Fruit fly (Drosophila melanogaster) whole organism, wandering third instar larva: ENCODE data around the gene ham.

Experiments used
- Dfd ChIP-seq: fragments of >200 bp; optimal IDR thresholded peaks from 2 replicates; lab custom pipeline; 2017; ENCODE audit warnings: missing biosample characterization, missing genetic modification characterization
- Hr83 ChIP-seq: fragments of 200-300 bp; sonication (Bioruptor generic); optimal IDR thresholded peaks from 2 replicates; lab custom pipeline; 2016; ENCODE audit warnings: missing biosample characterization, mild to moderate bottlenecking, missing genetic modification characterization, moderate library complexity; ENCODE audit not compliant: poor library complexity, severe bottlenecking
- Myc ChIP-seq: fragments of >200 bp; optimal IDR thresholded peaks from 2 replicates; lab custom pipeline; 2017
- br ChIP-seq: fragments of 200-800 bp; sonication (Bioruptor generic); optimal IDR thresholded peaks from 2 replicates; lab custom pipeline; 2016; ENCODE audit warnings: missing biosample characterization, missing genetic modification characterization
- ey ChIP-seq: fragments of 200-800 bp; sonication (Bioruptor generic); optimal IDR thresholded peaks from 2 replicates; lab custom pipeline; 2016; ENCODE audit warnings: missing biosample characterization, missing genetic modification characterization
- foxo ChIP-seq, 2 experiments: fragments of 200-800 bp; sonication (Bioruptor generic); optimal IDR thresholded peaks; 2 replicates in 1 of 2; 3 replicates in 1 of 2; lab custom pipeline; 2016 to 2017; ENCODE audit warnings: missing biosample characterization in 2 of 2, missing genetic modification characterization in 2 of 2
- rgr ChIP-seq: fragments of 200-800 bp; sonication (Bioruptor generic); optimal IDR thresholded peaks from 3 replicates; lab custom pipeline; 2016; ENCODE audit warnings: missing biosample characterization, mild to moderate bottlenecking, missing genetic modification characterization
- usp ChIP-seq: fragments of >200 bp; optimal IDR thresholded peaks from 2 replicates; lab custom pipeline; 2017; ENCODE audit warnings: missing biosample characterization, missing genetic modification characterization

DNA sequence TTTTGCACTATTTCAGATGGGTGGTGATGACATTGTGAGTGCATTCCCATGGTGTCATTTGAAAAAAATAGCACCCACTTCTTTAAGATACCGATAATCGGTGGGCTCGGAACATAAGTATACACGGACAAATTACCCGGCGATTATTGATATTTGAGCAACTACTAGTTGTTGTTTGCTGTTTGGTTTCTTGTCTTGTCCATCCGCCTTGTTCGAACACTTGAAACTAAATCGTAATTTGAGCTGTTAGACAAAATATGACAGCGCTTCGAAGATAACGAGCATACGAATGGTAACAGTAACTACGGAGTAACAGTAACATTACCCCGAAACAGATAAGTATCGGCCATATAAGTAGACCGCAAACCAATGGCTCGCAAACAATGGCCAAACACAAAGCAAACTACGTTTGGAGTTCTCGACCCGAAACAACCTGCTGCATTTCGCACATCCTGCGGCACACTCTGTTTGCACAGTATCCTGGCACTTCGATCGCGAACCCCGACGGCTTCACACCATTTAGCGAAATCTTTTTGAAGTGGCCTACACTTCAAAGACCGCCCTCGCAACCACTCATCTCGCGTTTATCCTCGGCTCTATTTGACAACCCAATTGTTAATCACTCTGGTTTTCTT is 11.7 kb downstream of the ham start:
- TF ChIP-seq Myc (lab: Kevin White, UChicago) (no peak), Dfd (GFP tag; lab: Kevin White, UChicago) (no peak), Hr83 (no peak), ey (GFP tag; lab: Kevin White, UChicago) (no peak), usp (GFP tag; lab: Kevin White, UChicago) (no peak), rgr (GFP tag; lab: Kevin White, UChicago) (no peak), foxo (GFP tag; optimal IDR thresholded peaks at IDR 0.05; lab: Kevin White, UChicago) (no peak), br (GFP tag; lab: Kevin White, UChicago) (no peak)
